Worm (Caenorhabditis elegans): ENCODE results near the gene set-13.

- no peak for TF ChIP-seq ces-1 (GFP tag; optimal IDR thresholded peaks at IDR 0.05)
- TF ChIP-seq lin-13 (tag; optimal IDR thresholded peaks at IDR 0.05), result no peak
- TF ChIP-seq nhr-76 (tag; optimal IDR thresholded peaks at IDR 0.05), result no peak
- no peak for TF ChIP-seq mab-5 (tag; optimal IDR thresholded peaks at IDR 0.05)
- TF ChIP-seq nhr-2 (tag; optimal IDR thresholded peaks at IDR 0.05), result no peak
- TF ChIP-seq snpc-4 (tag; optimal IDR thresholded peaks at IDR 0.05), result no peak
- TF ChIP-seq mep-1 (tag; optimal IDR thresholded peaks at IDR 0.05), result no peak
- no peak for TF ChIP-seq elt-3 (tag; optimal IDR thresholded peaks at IDR 0.05)
Observed at ce11 chrII:2841529-2841928, 24.8 kb downstream of the set-13 start, which contains the start of gene Y110A2AL.6.

Data from whole organism, mixed stage, embryonic.